Worm (Caenorhabditis elegans) whole organism, young adult: Measurements from ENCODE around the gene F14H3.14.

Experiments
- B0019.2 ChIP-seq: fragments of 200-800 bp; sonication (Bioruptor generic); conservative IDR thresholded peaks from 2 replicates; pipeline ENCODE4 v1.3.6; 2022; ENCODE audit warnings: missing genetic modification reagents, missing genetic modification characterization, missing compliant biosample characterization
- B0261.1 ChIP-seq: sonication (generic microtip); optimal IDR thresholded peaks from 2 replicates; lab custom pipeline; 2016; ENCODE audit warnings: mild to moderate bottlenecking, missing genetic modification characterization, moderate library complexity, missing compliant biosample characterization
- C06A6.2 ChIP-seq: fragments of 200-800 bp; sonication (Bioruptor generic); conservative IDR thresholded peaks from 2 replicates; pipeline ENCODE4 v1.3.6; 2022; ENCODE audit warnings: missing genetic modification characterization, missing compliant biosample characterization
- C17E4.6 ChIP-seq: fragments of 200-800 bp; sonication (Bioruptor generic); IDR thresholded peaks from 2 replicates; pipeline ENCODE4 v1.3.6; 2022; ENCODE audit warnings: missing genetic modification reagents, missing genetic modification characterization, missing compliant biosample characterization
- F22D6.2 ChIP-seq: sonication (generic microtip); optimal IDR thresholded peaks from 2 replicates; lab custom pipeline; 2016; ENCODE audit warnings: mild to moderate bottlenecking, missing genetic modification characterization, missing compliant biosample characterization
- F33H1.4 ChIP-seq: fragments of 200-800 bp; sonication (Bioruptor generic); IDR thresholded peaks from 2 replicates; pipeline ENCODE4 v1.3.6; 2022; ENCODE audit warnings: missing genetic modification reagents, missing genetic modification characterization, missing compliant biosample characterization
- F37B4.10 ChIP-seq: fragments of 200-800 bp; sonication (Bioruptor generic); IDR thresholded peaks from 2 replicates; pipeline ENCODE4 v1.3.6; 2022; ENCODE audit warnings: missing genetic modification characterization, missing compliant biosample characterization
- F39B2.1 ChIP-seq: fragments of 200-800 bp; sonication (Bioruptor generic); IDR thresholded peaks from 2 replicates; pipeline ENCODE4 v1.3.6; 2022; ENCODE audit warnings: missing genetic modification reagents, missing genetic modification characterization, missing compliant biosample characterization
- F49E8.2 ChIP-seq: sonication (generic microtip); optimal IDR thresholded peaks from 3 replicates; lab custom pipeline; 2017; ENCODE audit warnings: missing genetic modification characterization, mild to moderate bottlenecking, missing compliant biosample characterization, antibody characterized with exemption, moderate library complexity; ENCODE audit not compliant: insufficient read depth
- F55B11.4 ChIP-seq: sonication (generic microtip); optimal IDR thresholded peaks from 2 replicates; lab custom pipeline; 2016; ENCODE audit warnings: missing compliant biosample characterization, missing genetic modification characterization, borderline replicate concordance; ENCODE audit not compliant: insufficient read depth
- K12H6.12 ChIP-seq: fragments of 200-800 bp; sonication (Bioruptor generic); optimal IDR thresholded peaks from 2 replicates; lab custom pipeline; 2018; ENCODE audit warnings: mild to moderate bottlenecking, missing genetic modification characterization, missing compliant biosample characterization
- T07F8.4 ChIP-seq: sonication (generic microtip); optimal IDR thresholded peaks from 2 replicates; lab custom pipeline; 2016; ENCODE audit warnings: mild to moderate bottlenecking, missing genetic modification characterization, moderate library complexity, missing compliant biosample characterization
- Y79H2A.3 ChIP-seq: fragments of 200-800 bp; sonication (Bioruptor generic); conservative IDR thresholded peaks from 2 replicates; pipeline ENCODE4 v1.3.6; 2022; ENCODE audit warnings: missing genetic modification reagents, missing genetic modification characterization, missing compliant biosample characterization
- aptf-2 ChIP-seq: fragments of 200-800 bp; sonication (Bioruptor generic); conservative IDR thresholded peaks from 2 replicates; pipeline ENCODE4 v1.3.6; 2022; ENCODE audit warnings: missing genetic modification reagents, missing genetic modification characterization, missing compliant biosample characterization
- athp-1 ChIP-seq: sonication (generic microtip); optimal IDR thresholded peaks from 2 replicates; lab custom pipeline; 2017; ENCODE audit warnings: mild to moderate bottlenecking, missing genetic modification characterization, missing compliant biosample characterization
- cebp-1 ChIP-seq, 2 experiments: fragments of 200-800 bp in 1 of 2; sonication (Bioruptor generic) in 1 of 2; sonication (generic microtip) in 1 of 2; IDR thresholded peaks in 1 of 2; optimal IDR thresholded peaks in 1 of 2; 2 replicates each; pipeline versions ENCODE4 v1.3.6 to Lab custom; 2017 to 2022; ENCODE audit warnings: missing compliant biosample characterization in 2 of 2, missing genetic modification characterization in 2 of 2, mild to moderate bottlenecking in 1 of 2, missing genetic modification reagents in 1 of 2, moderate library complexity in 1 of 2
- cebp-2 ChIP-seq: fragments of 200-800 bp; sonication (Bioruptor generic); IDR thresholded peaks from 2 replicates; pipeline ENCODE4 v1.3.6; 2022; ENCODE audit warnings: missing genetic modification characterization, missing compliant biosample characterization
- ceh-40 ChIP-seq: fragments of 200-800 bp; sonication (Bioruptor generic); IDR thresholded peaks from 2 replicates; pipeline ENCODE4 v1.3.6; 2022; ENCODE audit warnings: missing genetic modification characterization, missing compliant biosample characterization
- ceh-79 ChIP-seq: sonication (generic microtip); optimal IDR thresholded peaks from 2 replicates; lab custom pipeline; 2017; ENCODE audit warnings: mild to moderate bottlenecking, missing genetic modification characterization, missing compliant biosample characterization
- chd-7 ChIP-seq: sonication (generic microtip); optimal IDR thresholded peaks from 2 replicates; lab custom pipeline; 2016; ENCODE audit warnings: mild to moderate bottlenecking, missing genetic modification characterization, moderate library complexity, missing compliant biosample characterization
- dpff-1 ChIP-seq: sonication (generic microtip); optimal IDR thresholded peaks from 2 replicates; lab custom pipeline; 2017; ENCODE audit warnings: mild to moderate bottlenecking, missing genetic modification characterization, missing compliant biosample characterization
- egrh-3 ChIP-seq: fragments of 200-800 bp; sonication (Bioruptor generic); IDR thresholded peaks from 2 replicates; pipeline ENCODE4 v1.3.6; 2022; ENCODE audit warnings: missing genetic modification reagents, missing genetic modification characterization, missing compliant biosample characterization
- ekl-4 ChIP-seq: fragments of 200-800 bp; sonication (Bioruptor generic); IDR thresholded peaks from 2 replicates; pipeline ENCODE4 v1.3.6; 2022; ENCODE audit warnings: missing genetic modification reagents, missing genetic modification characterization, missing compliant biosample characterization
- hlh-12 ChIP-seq: sonication (generic microtip); optimal IDR thresholded peaks from 2 replicates; lab custom pipeline; 2016; ENCODE audit warnings: missing genetic modification characterization, missing compliant biosample characterization
- hmg-1.2 ChIP-seq: fragments of 200-800 bp; sonication (Bioruptor generic); IDR thresholded peaks from 2 replicates; pipeline ENCODE4 v1.3.6; 2022; ENCODE audit warnings: missing genetic modification reagents, missing genetic modification characterization, missing compliant biosample characterization
- hmg-20 ChIP-seq: fragments of 200-800 bp; sonication (Bioruptor generic); IDR thresholded peaks from 2 replicates; pipeline ENCODE4 v1.3.6; 2022; ENCODE audit warnings: missing genetic modification reagents, missing genetic modification characterization, missing compliant biosample characterization
- hsf-1 ChIP-seq: fragments of 200-800 bp; sonication (Bioruptor generic); IDR thresholded peaks from 2 replicates; pipeline ENCODE4 v1.3.6; 2022; ENCODE audit warnings: missing genetic modification reagents, missing genetic modification characterization, missing compliant biosample characterization
- let-607 ChIP-seq, 2 experiments: fragments of 200-800 bp in 1 of 2; sonication (Bioruptor generic) in 1 of 2; sonication (generic microtip) in 1 of 2; optimal IDR thresholded peaks; 2 replicates each; lab custom pipeline; 2016 to 2018; ENCODE audit warnings: mild to moderate bottlenecking in 2 of 2, missing compliant biosample characterization in 2 of 2, missing genetic modification characterization in 2 of 2, moderate library complexity in 2 of 2, missing genotype in 1 of 2
- madf-8 ChIP-seq: fragments of 200-800 bp; sonication (Bioruptor generic); conservative IDR thresholded peaks from 2 replicates; pipeline ENCODE4 v1.3.6; 2022; ENCODE audit warnings: missing genetic modification reagents, missing genetic modification characterization, missing compliant biosample characterization
- mes-4 ChIP-seq: sonication (generic microtip); optimal IDR thresholded peaks from 2 replicates; lab custom pipeline; 2016; ENCODE audit warnings: missing genotype, missing genetic modification characterization, missing compliant biosample characterization
- nfya-2 ChIP-seq: fragments of 200-800 bp; sonication (Bioruptor generic); IDR thresholded peaks from 2 replicates; pipeline ENCODE4 v1.3.6; 2022; ENCODE audit warnings: missing genetic modification reagents, missing genetic modification characterization, missing compliant biosample characterization
- nhr-27 ChIP-seq: fragments of 200-800 bp; sonication (Bioruptor generic); optimal IDR thresholded peaks from 2 replicates; lab custom pipeline; 2018; ENCODE audit warnings: mild to moderate bottlenecking, missing genetic modification characterization, moderate library complexity, missing compliant biosample characterization
- nhr-80 ChIP-seq: sonication (generic microtip); optimal IDR thresholded peaks from 2 replicates; lab custom pipeline; 2016; ENCODE audit warnings: missing genetic modification characterization, missing compliant biosample characterization
- snpc-4 ChIP-seq, 5 experiments: fragments of 150-350 bp in 1 of 5; sonication (generic microtip) in 4 of 5; optimal IDR thresholded peaks; 2 replicates each; lab custom pipeline; 2014 to 2018; ENCODE audit warnings: missing genetic modification characterization in 5 of 5, missing biosample characterization in 3 of 5, antibody characterized with exemption in 2 of 5, mild to moderate bottlenecking in 2 of 5, missing compliant biosample characterization in 2 of 5, missing genotype in 2 of 5, moderate library complexity in 2 of 5, missing genetic modification reagents in 1 of 5
- tbp1 ChIP-seq: fragments of 200-800 bp; sonication (Bioruptor generic); optimal IDR thresholded peaks from 2 replicates; lab custom pipeline; 2018; ENCODE audit warnings: mild to moderate bottlenecking, missing genetic modification characterization, missing compliant biosample characterization
- tlf-1 ChIP-seq: fragments of 200-800 bp; sonication (Bioruptor generic); optimal IDR thresholded peaks from 2 replicates; lab custom pipeline; 2018; ENCODE audit warnings: mild to moderate bottlenecking, missing genetic modification characterization, missing compliant biosample characterization
- zfh-2 ChIP-seq: fragments of 200-800 bp; sonication (Bioruptor generic); conservative IDR thresholded peaks from 2 replicates; pipeline ENCODE4 v1.3.6; 2022; ENCODE audit warnings: missing genetic modification reagents, missing genetic modification characterization, missing compliant biosample characterization
- ztf-22 ChIP-seq: fragments of 200-800 bp; sonication (Bioruptor generic); optimal IDR thresholded peaks from 2 replicates; lab custom pipeline; 2018; ENCODE audit warnings: mild to moderate bottlenecking, missing genetic modification characterization, moderate library complexity, missing compliant biosample characterization
- ztf-6 ChIP-seq: fragments of 200-800 bp; sonication (Bioruptor generic); IDR thresholded peaks from 2 replicates; pipeline ENCODE4 v1.3.6; 2022; ENCODE audit warnings: missing genetic modification reagents, missing genetic modification characterization, missing compliant biosample characterization

Gene F14H3.14

ce11 chrV:16053373-16053772 lies 9.3 kb downstream of the F14H3.14 start, which contains the start of gene F14H3.3 (continued):
- TF ChIP-seq nhr-27 = no peak

DNA sequence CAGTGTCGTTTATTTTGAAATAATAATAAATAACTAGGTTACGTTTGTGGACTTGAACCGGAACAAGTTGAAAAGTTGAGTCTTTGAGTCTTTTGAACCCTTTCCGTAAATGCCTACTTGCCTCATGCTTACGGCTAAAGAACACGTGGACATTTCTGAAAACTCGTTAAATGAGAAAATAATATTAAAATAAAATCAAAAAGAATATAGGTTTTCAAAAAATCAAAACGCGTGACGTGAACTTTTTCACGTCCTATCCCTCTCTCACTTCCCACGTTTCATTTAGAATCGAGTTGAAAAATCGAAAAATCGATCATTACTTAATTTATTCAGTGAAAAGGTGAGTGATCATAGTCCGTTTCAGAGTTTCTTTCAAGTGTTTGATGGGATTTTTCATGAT lies 13.5 kb downstream of the F14H3.14 start, which contains the start of gene best-12:
Gene best-12 (plus strand): TSS at position 301 of the 400 bp plus-strand sequence.
- TF ChIP-seq cebp-1 (GFP tag; IDR thresholded peaks at IDR 0.05; lab: Robert Waterston, UW) (no peak), cebp-1 (tag; optimal IDR thresholded peaks at IDR 0.05; lab: Kevin White, UChicago) (no peak), hmg-1.2 (GFP tag; lab: Robert Waterston, UW) (no peak), F22D6.2 (no peak), mes-4 (tag; lab: Kevin White, UChicago) (no peak), hlh-12 (no peak), C17E4.6 (GFP tag; lab: Robert Waterston, UW) (no peak), B0261.1 (no peak)

ce11 chrV:16047508-16047907 lies 15.2 kb downstream of the F14H3.14 start, which contains the start of gene str-198:
TSS of gene str-198 (plus strand) at chrV:16047808.
- TF ChIP-seq Y79H2A.3 = no peak

ce11 chrV:16047052-16047451 lies 15.6 kb downstream of the F14H3.14 start:
- TF ChIP-seq ekl-4 (GFP tag; lab: Robert Waterston, UW) (no peak), zfh-2 (no peak; the same call in 1 of the 2 replicates), egrh-3 (GFP tag; lab: Robert Waterston, UW) (peak; percentile 77; the same call in 1 of the 2 replicates)

ce11 chrV:16046573-16046972 lies 16.1 kb downstream of the F14H3.14 start, which contains the start of gene ZK285.2:
TSS of gene ZK285.2 (plus strand) at chrV:16046873.
- TF ChIP-seq hsf-1 = no peak
- no peak for TF ChIP-seq let-607 (tag; optimal IDR thresholded peaks at IDR 0.05; lab: Kevin White, UChicago)
- TF ChIP-seq cebp-1 (GFP tag; IDR thresholded peaks at IDR 0.05; lab: Robert Waterston, UW) = no peak
- no peak for TF ChIP-seq cebp-1 (tag; optimal IDR thresholded peaks at IDR 0.05; lab: Kevin White, UChicago)
- TF ChIP-seq dpff-1 (tag; lab: Kevin White, UChicago) = no peak
- no peak for TF ChIP-seq F37B4.10 (GFP tag; lab: Robert Waterston, UW)
- no peak for TF ChIP-seq F33H1.4 (GFP tag; lab: Robert Waterston, UW)
- TF ChIP-seq F55B11.4 (tag; lab: Kevin White, UChicago) = no peak
- TF ChIP-seq F49E8.2 (tag; lab: Kevin White, UChicago) = no peak
- TF ChIP-seq ztf-22 (GFP tag; lab: Kevin White, UChicago) = no peak
- no peak for TF ChIP-seq C06A6.2 (GFP tag; lab: Robert Waterston, UW)
- TF ChIP-seq snpc-4 (GFP tag; optimal IDR thresholded peaks at IDR 0.05; lab: Kevin White, UChicago) = no peak
- TF ChIP-seq snpc-4 (tag; optimal IDR thresholded peaks at IDR 0.05; lab: Kevin White, UChicago) = no peak
- no peak for TF ChIP-seq nhr-80 (tag; lab: Kevin White, UChicago)

ce11 chrV:16045837-16046236 lies 16.9 kb downstream of the F14H3.14 start, which contains the start of gene T10C6.15:
TSS of gene T10C6.15 (minus strand) at chrV:16045940.
- TF ChIP-seq hmg-20 (no peak), dpff-1 (tag; lab: Kevin White, UChicago) (no peak), tlf-1 (no peak), B0019.2 (GFP tag; lab: Robert Waterston, UW) (no peak), F39B2.1 (GFP tag; lab: Robert Waterston, UW) (no peak), T07F8.4 (tag; lab: Kevin White, UChicago) (no peak), chd-7 (tag; lab: Kevin White, UChicago) (no peak), cebp-2 (GFP tag; lab: Robert Waterston, UW) (no peak), ztf-6 (GFP tag; lab: Robert Waterston, UW) (no peak), let-607 (tag; optimal IDR thresholded peaks at IDR 0.05; lab: Kevin White, UChicago) (peak in 1 of 2 experiments; percentile 38), K12H6.12 (tag; lab: Kevin White, UChicago) (no peak), athp-1 (no peak), aptf-2 (GFP tag; lab: Robert Waterston, UW) (no peak), ceh-40 (GFP tag; lab: Robert Waterston, UW) (no peak), nfya-2 (GFP tag; lab: Robert Waterston, UW) (no peak), ceh-79 (tag; lab: Kevin White, UChicago) (no peak), F55B11.4 (tag; lab: Kevin White, UChicago) (no peak), tbp1 (GFP tag; lab: Kevin White, UChicago) (peak; percentile 48), madf-8 (GFP tag; lab: Robert Waterston, UW) (no peak)
